Fruit fly (Drosophila melanogaster) Kc167 (cell line): ENCODE results near the gene CG4678.

Source experiments
- Myc ChIP-seq: fragments of >200 bp; optimal IDR thresholded peaks from 2 replicates; lab custom pipeline; 2017; ENCODE audit warnings: missing external identifiers
- h ChIP-seq: fragments of >200 bp; optimal IDR thresholded peaks from 3 replicates; lab custom pipeline; 2018; ENCODE audit warnings: missing external identifiers
- insv ChIP-seq: fragments of >200 bp; optimal IDR thresholded peaks from 3 replicates; lab custom pipeline; 2018; ENCODE audit warnings: missing external identifiers
- ttk ChIP-seq: sonication (Bioruptor generic); optimal IDR thresholded peaks from 2 replicates; lab custom pipeline; 2017; ENCODE audit warnings: missing external identifiers

dm6 chrX:16654931-16655409, 41.0 kb upstream of the CG4678 start, which contains the start of the genes Nemp and r:
- TF ChIP-seq h (lab: Kevin White, UChicago) (no peak), ttk (no peak), Myc (lab: Kevin White, UChicago) (no peak), insv (no peak)
